Fruit fly (Drosophila melanogaster) whole organism, embryonic: ENCODE results near the gene CG13086.

Source experiments
- Atf3 ChIP-seq: fragments of 200-800 bp; sonication (Bioruptor generic); optimal IDR thresholded peaks from 3 replicates; lab custom pipeline; 2016; ENCODE audit warnings: missing biosample characterization, missing genetic modification characterization
- CG17829 ChIP-seq: fragments of 200-800 bp; optimal IDR thresholded peaks from 2 replicates; lab custom pipeline; 2019; ENCODE audit warnings: missing biosample characterization, mild to moderate bottlenecking, missing genetic modification characterization, moderate library complexity
- CG3163 ChIP-seq: fragments of 200-800 bp; sonication (Bioruptor generic); optimal IDR thresholded peaks from 3 replicates; lab custom pipeline; 2016; ENCODE audit warnings: missing biosample characterization, missing genetic modification characterization
- Deaf1 ChIP-seq: fragments of 200-800 bp; optimal IDR thresholded peaks from 3 replicates; lab custom pipeline; 2019; ENCODE audit warnings: missing biosample characterization, mild to moderate bottlenecking, missing genetic modification characterization, moderate library complexity
- Hand ChIP-seq: fragments of 200-800 bp; sonication (Bioruptor generic); optimal IDR thresholded peaks from 2 replicates; lab custom pipeline; 2017; ENCODE audit warnings: mild to moderate bottlenecking, missing biosample characterization, missing genetic modification reagents, missing genetic modification characterization
- Vsx1 ChIP-seq: fragments of 200-800 bp; sonication (Bioruptor generic); optimal IDR thresholded peaks from 2 replicates; lab custom pipeline; 2017; ENCODE audit warnings: missing biosample characterization, mild to moderate bottlenecking, missing genetic modification characterization, missing genetic modification reagents
- az2 ChIP-seq: fragments of 200-800 bp; sonication (Bioruptor generic); optimal IDR thresholded peaks from 3 replicates; lab custom pipeline; 2016; ENCODE audit warnings: missing biosample characterization, missing genetic modification characterization
- bbx ChIP-seq: fragments of 200-800 bp; sonication (Bioruptor generic); IDR thresholded peaks from 2 replicates; pipeline ENCODE4 v1.3.6; 2022; ENCODE audit warnings: missing biosample characterization, missing genetic modification characterization; ENCODE audit not compliant: partially characterized antibody
- ems ChIP-seq: fragments of 200-800 bp; sonication (Bioruptor generic); optimal IDR thresholded peaks from 3 replicates; lab custom pipeline; 2016; ENCODE audit warnings: missing biosample characterization, missing genetic modification characterization
- knrl ChIP-seq: fragments of 200-800 bp; sonication (Bioruptor generic); IDR thresholded peaks from 3 replicates; pipeline ENCODE4 v1.3.6; 2022; ENCODE audit warnings: missing biosample characterization, missing genetic modification characterization; ENCODE audit not compliant: partially characterized antibody
- vfl ChIP-seq: fragments of 200-800 bp; sonication (Bioruptor generic); optimal IDR thresholded peaks from 2 replicates; lab custom pipeline; 2016; ENCODE audit warnings: missing biosample characterization, missing genetic modification characterization
- zen2 ChIP-seq: fragments of 200-800 bp; sonication (Bioruptor generic); IDR thresholded peaks from 3 replicates; pipeline ENCODE4 v1.3.6; 2022; ENCODE audit warnings: missing biosample characterization, missing genetic modification characterization; ENCODE audit not compliant: partially characterized antibody

- no peak for TF ChIP-seq zen2 (GFP tag; lab: Robert Waterston, UW)
- TF ChIP-seq Hand (GFP tag; lab: Kevin White, UChicago): no peak
- TF ChIP-seq CG17829 (tag; lab: Kevin White, UChicago): peak; percentile 58
- no peak for TF ChIP-seq ems (GFP tag; lab: Kevin White, UChicago)
- no peak for TF ChIP-seq Atf3 (GFP tag; lab: Kevin White, UChicago)
- no peak for TF ChIP-seq vfl
- TF ChIP-seq az2: no peak
- TF ChIP-seq knrl (GFP tag; lab: Robert Waterston, UW): no peak
- no peak for TF ChIP-seq Deaf1 (tag; lab: Kevin White, UChicago)
- TF ChIP-seq bbx (GFP tag; lab: Robert Waterston, UW): no peak
- TF ChIP-seq Vsx1 (GFP tag; lab: Kevin White, UChicago): no peak
- no peak for TF ChIP-seq CG3163
Measured at dm6 chr2L:19376145-19376544, 12.0 kb downstream of the CG13086 start.
